Fruit fly (Drosophila melanogaster): ENCODE data around the gene fiz.

Gene fiz

dm6 chrX:14882536-14883118 lies 26.9 kb downstream of the fiz start, which contains the start of the genes CG45064 and CG45065:
Gene CG45064, minus strand, starts transcription at chrX:14882586.
Gene CG45065, minus strand, starts transcription at chrX:14882586.
- TF ChIP-seq usp (GFP tag; optimal IDR thresholded peaks at IDR 0.05) (no peak), Vsx2 (GFP tag; optimal IDR thresholded peaks at IDR 0.05; ENCODE audit: partially characterized antibody) (no peak), fru (GFP tag; optimal IDR thresholded peaks at IDR 0.05) (peak; percentile 90), Abd-B (GFP tag; optimal IDR thresholded peaks at IDR 0.05) (no peak), dl (GFP tag; optimal IDR thresholded peaks at IDR 0.05; ENCODE audit: insufficient read depth in 1 of 2, partially characterized antibody in 2 of 2) (no peak), h (GFP tag; optimal IDR thresholded peaks at IDR 0.05) (peak; percentile 92), foxo (GFP tag; optimal IDR thresholded peaks at IDR 0.05) (peak in 1 of 2 experiments; percentile 75), sv (GFP tag; optimal IDR thresholded peaks at IDR 0.05) (peak; percentile 70), ey (GFP tag; optimal IDR thresholded peaks at IDR 0.05) (peak; percentile 87), rgr (GFP tag; optimal IDR thresholded peaks at IDR 0.05) (peak; percentile 90), Mio (GFP tag; optimal IDR thresholded peaks at IDR 0.05) (no peak), N (GFP tag; optimal IDR thresholded peaks at IDR 0.05) (no peak), sage (GFP tag; optimal IDR thresholded peaks at IDR 0.05) (peak; percentile 65), CG32264 (GFP tag; optimal IDR thresholded peaks at IDR 0.05) (no peak), Jra (GFP tag; optimal IDR thresholded peaks at IDR 0.05) (peak; percentile 30), pan (optimal IDR thresholded peaks at IDR 0.05) (no peak), Sp1 (GFP tag; optimal IDR thresholded peaks at IDR 0.05) (peak; percentile 78), Hr78 (GFP tag; optimal IDR thresholded peaks at IDR 0.05) (no peak), Rel (GFP tag; optimal IDR thresholded peaks at IDR 0.05) (no peak), Rel (tag; optimal IDR thresholded peaks at IDR 0.05) (no peak), dmrt93B (GFP tag; optimal IDR thresholded peaks at IDR 0.05) (peak; percentile 57), CG9705 (GFP tag; optimal IDR thresholded peaks at IDR 0.05) (peak; percentile 37), Hr83 (GFP tag; optimal IDR thresholded peaks at IDR 0.05; ENCODE audit: poor library complexity, severe bottlenecking) (no peak), dsf (GFP tag; optimal IDR thresholded peaks at IDR 0.05; ENCODE audit: borderline replicate concordance) (peak; percentile 26), lola (GFP tag; optimal IDR thresholded peaks at IDR 0.05) (no peak), woc (GFP tag; optimal IDR thresholded peaks at IDR 0.05) (peak; percentile 55), OdsH (GFP tag; optimal IDR thresholded peaks at IDR 0.05) (peak; percentile 87), HLH106 (tag; optimal IDR thresholded peaks at IDR 0.05) (peak; percentile 61), jim (GFP tag; optimal IDR thresholded peaks at IDR 0.05) (no peak), br (GFP tag; optimal IDR thresholded peaks at IDR 0.05) (peak; percentile 84), Hnf4 (GFP tag; optimal IDR thresholded peaks at IDR 0.05) (peak; percentile 78), brk (GFP tag; optimal IDR thresholded peaks at IDR 0.05) (peak; percentile 65), tai (GFP tag; optimal IDR thresholded peaks at IDR 0.05) (peak; percentile 70), CrebA (GFP tag; optimal IDR thresholded peaks at IDR 0.05; ENCODE audit: borderline replicate concordance) (peak; percentile 8), Myc (optimal IDR thresholded peaks at IDR 0.05) (no peak), Dfd (GFP tag; optimal IDR thresholded peaks at IDR 0.05) (no peak), GATAd (GFP tag; optimal IDR thresholded peaks at IDR 0.05) (no peak), Dif (GFP tag; optimal IDR thresholded peaks at IDR 0.05; ENCODE audit: partially characterized antibody) (no peak), psq (GFP tag; optimal IDR thresholded peaks at IDR 0.05) (peak; percentile 81)

DNA sequence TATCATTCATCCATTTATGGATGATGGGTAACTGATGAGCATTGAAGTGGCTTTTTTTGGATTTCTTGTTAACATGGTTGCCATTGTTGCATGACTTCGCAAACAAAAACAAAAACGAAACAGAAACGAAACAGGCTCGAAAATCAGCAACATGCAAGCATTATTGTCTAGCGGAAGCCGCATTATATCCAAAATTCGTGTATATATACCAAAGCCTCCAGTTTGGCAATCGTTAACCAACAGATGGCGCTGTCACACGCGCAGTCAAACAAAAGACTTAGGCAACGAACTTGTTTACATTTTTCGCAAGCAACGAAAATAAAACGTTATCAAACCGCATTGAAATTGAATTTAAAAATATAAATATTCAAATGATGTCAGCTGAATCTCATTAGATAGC lies 30.6 kb downstream of the fiz start:
- no peak for TF ChIP-seq foxo (GFP tag; optimal IDR thresholded peaks at IDR 0.05)
- TF ChIP-seq N (GFP tag; optimal IDR thresholded peaks at IDR 0.05), result no peak
- no peak for TF ChIP-seq rgr (GFP tag; optimal IDR thresholded peaks at IDR 0.05)
- no peak for TF ChIP-seq dmrt93B (GFP tag; optimal IDR thresholded peaks at IDR 0.05)
- TF ChIP-seq woc (GFP tag; optimal IDR thresholded peaks at IDR 0.05), result no peak
- TF ChIP-seq Myc (optimal IDR thresholded peaks at IDR 0.05), result no peak
- TF ChIP-seq HLH106 (tag; optimal IDR thresholded peaks at IDR 0.05), result no peak
- no peak for TF ChIP-seq Vsx2 (GFP tag; optimal IDR thresholded peaks at IDR 0.05; ENCODE audit: partially characterized antibody)
- no peak for TF ChIP-seq OdsH (GFP tag; optimal IDR thresholded peaks at IDR 0.05)
- TF ChIP-seq ey (GFP tag; optimal IDR thresholded peaks at IDR 0.05), result no peak
- no peak for TF ChIP-seq GATAd (GFP tag; optimal IDR thresholded peaks at IDR 0.05)
- no peak for TF ChIP-seq Hr83 (GFP tag; optimal IDR thresholded peaks at IDR 0.05; ENCODE audit: poor library complexity, severe bottlenecking)
- no peak for TF ChIP-seq Jra (GFP tag; optimal IDR thresholded peaks at IDR 0.05)
- TF ChIP-seq CG9705 (GFP tag; optimal IDR thresholded peaks at IDR 0.05), result no peak
